Fruit fly (Drosophila melanogaster): ENCODE data around the gene Oseg1.

- no peak for TF ChIP-seq CTCF (optimal IDR thresholded peaks at IDR 0.05)
- TF ChIP-seq CG8478 (optimal IDR thresholded peaks at IDR 0.05): no peak
These were observed 41.1 kb downstream of the Oseg1 start for dm6 chr3L:8371538-8371937.

Measured in S2 (cell line).